Fruit fly (Drosophila melanogaster) whole organism, prepupa: ENCODE data around the gene CNMa.
A peak's percentile ranks its signal among the peaks of the same experiment; 100 is the strongest.

Experiments
- Blimp-1 ChIP-seq: fragments of 200-800 bp; sonication (Bioruptor generic); optimal IDR thresholded peaks from 3 replicates; lab custom pipeline; 2017; ENCODE audit warnings: missing biosample characterization, missing genetic modification characterization, mild to moderate bottlenecking, moderate library complexity, missing genetic modification reagents
- CG10669 ChIP-seq: fragments of 200-800 bp; sonication (Bioruptor generic); optimal IDR thresholded peaks from 3 replicates; lab custom pipeline; 2018; ENCODE audit warnings: missing biosample characterization, mild to moderate bottlenecking, missing genetic modification characterization, moderate library complexity
- CG11762 ChIP-seq: fragments of 200-800 bp; sonication (Bioruptor generic); optimal IDR thresholded peaks from 3 replicates; lab custom pipeline; 2016; ENCODE audit warnings: missing biosample characterization, missing genetic modification characterization; ENCODE audit not compliant: insufficient read depth
- CG15336 ChIP-seq: fragments of 200-800 bp; sonication (Bioruptor generic); IDR thresholded peaks from 2 replicates; pipeline ENCODE4 v1.3.6; 2022; ENCODE audit warnings: missing biosample characterization, missing genetic modification characterization
- CG1621 ChIP-seq: fragments of 200-800 bp; sonication (Bioruptor generic); optimal IDR thresholded peaks from 3 replicates; lab custom pipeline; 2018; ENCODE audit warnings: missing biosample characterization, mild to moderate bottlenecking, missing genetic modification characterization
- CG16779 ChIP-seq: fragments of 200-800 bp; sonication (Bioruptor generic); optimal IDR thresholded peaks from 3 replicates; lab custom pipeline; 2017; ENCODE audit warnings: missing biosample characterization, mild to moderate bottlenecking, missing genetic modification characterization
- CG3032 ChIP-seq: fragments of 200-800 bp; optimal IDR thresholded peaks from 2 replicates; lab custom pipeline; 2019; ENCODE audit warnings: missing biosample characterization, mild to moderate bottlenecking, missing genetic modification characterization, moderate library complexity
- CG31627 ChIP-seq: fragments of 200-800 bp; sonication (Bioruptor generic); optimal IDR thresholded peaks from 3 replicates; lab custom pipeline; 2016; ENCODE audit warnings: missing biosample characterization, missing genetic modification characterization
- CG32006 ChIP-seq: fragments of 200-800 bp; sonication (Bioruptor generic); optimal IDR thresholded peaks from 3 replicates; lab custom pipeline; 2017; ENCODE audit warnings: missing biosample characterization, mild to moderate bottlenecking, missing genetic modification characterization
- CG4318 ChIP-seq: fragments of 200-800 bp; sonication (Bioruptor generic); optimal IDR thresholded peaks from 3 replicates; lab custom pipeline; 2017; ENCODE audit warnings: missing biosample characterization, mild to moderate bottlenecking, missing genetic modification characterization
- CG6163 ChIP-seq: fragments of 200-800 bp; sonication (Bioruptor generic); IDR thresholded peaks from 3 replicates; pipeline ENCODE4 v1.3.6; 2022; ENCODE audit warnings: missing biosample characterization, missing genetic modification characterization
- CG6276 ChIP-seq: fragments of 200-800 bp; sonication (Bioruptor generic); optimal IDR thresholded peaks from 2 replicates; lab custom pipeline; 2017; ENCODE audit warnings: missing biosample characterization, mild to moderate bottlenecking, missing genetic modification characterization
- CG6808 ChIP-seq: fragments of 200-800 bp; sonication (Bioruptor generic); optimal IDR thresholded peaks from 3 replicates; lab custom pipeline; 2017; ENCODE audit warnings: missing biosample characterization, missing genetic modification characterization, mild to moderate bottlenecking, moderate library complexity, missing genetic modification reagents
- CG6854 ChIP-seq: fragments of 200-800 bp; sonication (Bioruptor generic); optimal IDR thresholded peaks from 2 replicates; lab custom pipeline; 2017; ENCODE audit warnings: missing biosample characterization, mild to moderate bottlenecking, missing genetic modification characterization
- CG8119 ChIP-seq: fragments of 200-800 bp; sonication (Bioruptor generic); IDR thresholded peaks from 3 replicates; pipeline ENCODE4 v1.3.6; 2022; ENCODE audit warnings: missing biosample characterization, missing genetic modification characterization
- CG8319 ChIP-seq: fragments of 200-800 bp; sonication (Bioruptor generic); optimal IDR thresholded peaks from 3 replicates; lab custom pipeline; 2016; ENCODE audit warnings: missing biosample characterization, missing genetic modification characterization
- CG8632 ChIP-seq: fragments of 200-800 bp; sonication (Bioruptor generic); optimal IDR thresholded peaks from 3 replicates; lab custom pipeline; 2016; ENCODE audit warnings: missing biosample characterization, missing genetic modification characterization
- Eip75B ChIP-seq: fragments of 200-800 bp; sonication (Bioruptor generic); optimal IDR thresholded peaks from 3 replicates; lab custom pipeline; 2016; ENCODE audit warnings: missing biosample characterization, missing genetic modification characterization
- Eip78C ChIP-seq: fragments of 200-800 bp; sonication (Bioruptor generic); peaks from one replicate; lab custom pipeline; 2016; ENCODE audit warnings: missing biosample characterization, missing genetic modification characterization
- Ets21C ChIP-seq: fragments of 200-800 bp; sonication (Bioruptor generic); optimal IDR thresholded peaks from 3 replicates; lab custom pipeline; 2016; ENCODE audit warnings: missing biosample characterization, missing genetic modification characterization
- Ets96B ChIP-seq: fragments of 200-800 bp; optimal IDR thresholded peaks from 2 replicates; lab custom pipeline; 2019; ENCODE audit warnings: missing biosample characterization, mild to moderate bottlenecking, missing genetic modification characterization, moderate library complexity
- Gug ChIP-seq: fragments of 200-800 bp; sonication (Bioruptor generic); IDR thresholded peaks from 2 replicates; pipeline ENCODE4 v1.3.6; 2022; ENCODE audit warnings: missing biosample characterization, missing genetic modification characterization
- Hr38 ChIP-seq: sonication (Bioruptor generic); optimal IDR thresholded peaks from 2 replicates; lab custom pipeline; 2016; ENCODE audit warnings: missing biosample characterization, missing genetic modification characterization
- Hr39 ChIP-seq: fragments of 200-800 bp; sonication (Bioruptor generic); optimal IDR thresholded peaks from 2 replicates; lab custom pipeline; 2016; ENCODE audit warnings: missing biosample characterization, missing genetic modification characterization
- Hr4 ChIP-seq: fragments of 200-800 bp; sonication (Bioruptor generic); optimal IDR thresholded peaks from 3 replicates; lab custom pipeline; 2016; ENCODE audit warnings: missing biosample characterization, missing genetic modification characterization
- Lpt ChIP-seq: fragments of 200-800 bp; sonication (Bioruptor generic); optimal IDR thresholded peaks from 3 replicates; lab custom pipeline; 2016; ENCODE audit warnings: missing biosample characterization, missing genetic modification characterization
- Met ChIP-seq: fragments of 200-800 bp; sonication (Bioruptor generic); optimal IDR thresholded peaks from 3 replicates; lab custom pipeline; 2016; ENCODE audit warnings: missing biosample characterization, missing genetic modification characterization
- OdsH ChIP-seq: fragments of 200-800 bp; sonication (Bioruptor generic); optimal IDR thresholded peaks from 3 replicates; lab custom pipeline; 2016; ENCODE audit warnings: missing biosample characterization, missing genetic modification characterization
- Sox15 ChIP-seq: fragments of 200-800 bp; sonication (Bioruptor generic); optimal IDR thresholded peaks from 3 replicates; lab custom pipeline; 2016; ENCODE audit warnings: missing biosample characterization, missing genetic modification characterization
- dac ChIP-seq: fragments of 200-800 bp; sonication (Bioruptor generic); optimal IDR thresholded peaks from 2 replicates; lab custom pipeline; 2017; ENCODE audit warnings: missing biosample characterization, mild to moderate bottlenecking, missing genetic modification characterization
- dsx ChIP-seq: fragments of 200-800 bp; optimal IDR thresholded peaks from 3 replicates; lab custom pipeline; 2019; ENCODE audit warnings: missing biosample characterization, mild to moderate bottlenecking, missing genetic modification characterization, moderate library complexity; ENCODE audit not compliant: poor library complexity, severe bottlenecking
- fd85E ChIP-seq: fragments of 200-800 bp; sonication (Bioruptor generic); optimal IDR thresholded peaks from 3 replicates; lab custom pipeline; 2016; ENCODE audit warnings: missing biosample characterization, missing genetic modification characterization
- fkh ChIP-seq: fragments of 200-800 bp; sonication (Bioruptor generic); optimal IDR thresholded peaks from 3 replicates; lab custom pipeline; 2017; ENCODE audit warnings: missing biosample characterization, mild to moderate bottlenecking, missing genetic modification characterization, moderate library complexity
- net ChIP-seq: fragments of 200-800 bp; sonication (Bioruptor generic); optimal IDR thresholded peaks from 3 replicates; lab custom pipeline; 2016; ENCODE audit warnings: missing biosample characterization, missing genetic modification characterization
- pdm3 ChIP-seq: fragments of 200-800 bp; sonication (Bioruptor generic); optimal IDR thresholded peaks from 3 replicates; lab custom pipeline; 2016; ENCODE audit warnings: missing biosample characterization, missing genetic modification characterization
- salr ChIP-seq, 2 experiments: fragments of 200-800 bp; sonication (Bioruptor generic); optimal IDR thresholded peaks; 3 replicates each; lab custom pipeline; 2016 to 2018; ENCODE audit warnings: missing biosample characterization in 2 of 2, missing genetic modification characterization in 2 of 2, mild to moderate bottlenecking in 1 of 2
- spab ChIP-seq: fragments of 200-800 bp; sonication (Bioruptor generic); optimal IDR thresholded peaks from 2 replicates; lab custom pipeline; 2017; ENCODE audit warnings: missing biosample characterization, mild to moderate bottlenecking, missing genetic modification characterization, missing genetic modification reagents
- ss ChIP-seq, 2 experiments: fragments of 200-800 bp; sonication (Bioruptor generic); optimal IDR thresholded peaks; 2 replicates in 1 of 2; 3 replicates in 1 of 2; lab custom pipeline; 2017 to 2018; ENCODE audit warnings: mild to moderate bottlenecking in 2 of 2, missing biosample characterization in 2 of 2, missing genetic modification characterization in 2 of 2, moderate library complexity in 1 of 2
- svp ChIP-seq: fragments of 200-800 bp; sonication (Bioruptor generic); peaks from one replicate; lab custom pipeline; 2016; ENCODE audit warnings: missing biosample characterization, missing genetic modification characterization
- topi ChIP-seq: fragments of 200-800 bp; sonication (Bioruptor generic); optimal IDR thresholded peaks from 3 replicates; lab custom pipeline; 2016; ENCODE audit warnings: missing biosample characterization, missing genetic modification characterization
- vri ChIP-seq: fragments of 200-800 bp; sonication (Bioruptor generic); optimal IDR thresholded peaks from 3 replicates; lab custom pipeline; 2016; ENCODE audit warnings: missing biosample characterization, mild to moderate bottlenecking, missing genetic modification characterization

The CNMa gene

DNA sequence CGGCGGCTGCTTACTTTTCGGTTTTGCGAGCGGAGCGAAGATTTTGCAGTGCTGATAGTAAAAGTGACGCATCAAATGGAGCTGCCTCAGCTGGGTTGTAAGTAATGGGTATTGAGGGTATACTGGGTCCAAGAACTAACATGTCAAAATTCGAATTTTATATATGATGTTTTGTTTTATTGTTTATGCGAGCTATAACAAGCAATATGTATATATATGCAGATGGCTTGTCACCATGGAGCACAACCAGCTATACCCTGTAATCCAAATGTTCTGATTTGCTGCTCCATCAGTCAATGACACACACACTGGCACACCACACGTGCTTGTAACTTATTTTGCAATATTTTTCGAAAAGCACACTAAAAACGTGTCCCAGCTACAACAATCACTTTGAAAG lies 25.9 kb downstream of the CNMa start (continued):
- TF ChIP-seq salr (GFP tag; optimal IDR thresholded peaks at IDR 0.05; lab: Kevin White, UChicago) (peak in 1 of 2 experiments; percentile 69), CG8119 (GFP tag; lab: Robert Waterston, UW) (peak; percentile 57; the same call in 1 of the 3 replicates), svp (peak; percentile 81), Ets21C (GFP tag; lab: Kevin White, UChicago) (peak; percentile 47), CG8319 (GFP tag; lab: Kevin White, UChicago) (no peak), CG16779 (tag; lab: Kevin White, UChicago) (peak; percentile 16), Hr38 (GFP tag; lab: Kevin White, UChicago) (no peak), topi (peak; percentile 60), dac (GFP tag; lab: Kevin White, UChicago) (peak; percentile 9), CG1621 (tag; lab: Kevin White, UChicago) (peak; percentile 30), Lpt (GFP tag; lab: Kevin White, UChicago) (peak; percentile 68), fkh (GFP tag; lab: Kevin White, UChicago) (no peak), CG6276 (GFP tag; lab: Kevin White, UChicago) (peak; percentile 53)

- TF ChIP-seq CG8632 (GFP tag; lab: Kevin White, UChicago), result no peak
- TF ChIP-seq CG3032 (tag; lab: Kevin White, UChicago), result no peak
- peak; percentile 6 for TF ChIP-seq dsx
- peak; percentile 52 for TF ChIP-seq Eip78C (GFP tag; lab: Kevin White, UChicago)
- TF ChIP-seq CG8119 (GFP tag; lab: Robert Waterston, UW), result no peak
- no peak for TF ChIP-seq Gug
- TF ChIP-seq Blimp-1, result peak; percentile 58
- peak in 1 of 2 experiments; percentile 20 for TF ChIP-seq ss (GFP tag; optimal IDR thresholded peaks at IDR 0.05; lab: Kevin White, UChicago)
- peak; percentile 93 for TF ChIP-seq vri (GFP tag; lab: Kevin White, UChicago)
- TF ChIP-seq CG1621 (tag; lab: Kevin White, UChicago), result peak; percentile 22
- peak; percentile 67 for TF ChIP-seq CG6854
- TF ChIP-seq Eip75B (GFP tag; lab: Kevin White, UChicago), result peak; percentile 32
- TF ChIP-seq OdsH (GFP tag; lab: Kevin White, UChicago), result no peak
- TF ChIP-seq CG6163 (GFP tag; lab: Robert Waterston, UW), result peak; percentile 54; the same call in 2 of the 3 replicates
- TF ChIP-seq Hr39, result peak; percentile 10
- no peak for TF ChIP-seq Sox15
- no peak for TF ChIP-seq Ets96B
- no peak for TF ChIP-seq Met (GFP tag; lab: Kevin White, UChicago)
These were observed 27.5 kb downstream of the CNMa start for dm6 chr3L:1827809-1828371.

- TF ChIP-seq net (GFP tag; lab: Kevin White, UChicago), result no peak
- TF ChIP-seq pdm3 (GFP tag; lab: Kevin White, UChicago), result no peak
- no peak for TF ChIP-seq CG8119 (GFP tag; lab: Robert Waterston, UW)
- no peak for TF ChIP-seq Hr4 (GFP tag; lab: Kevin White, UChicago)
- TF ChIP-seq spab (GFP tag; lab: Kevin White, UChicago), result no peak
- no peak for TF ChIP-seq topi
- TF ChIP-seq CG8632 (GFP tag; lab: Kevin White, UChicago), result no peak
- peak; percentile 21 for TF ChIP-seq CG6808 (GFP tag; lab: Kevin White, UChicago)
- peak in 1 of 2 experiments; percentile 70 for TF ChIP-seq ss (GFP tag; optimal IDR thresholded peaks at IDR 0.05; lab: Kevin White, UChicago)
- no peak for TF ChIP-seq fd85E
- no peak for TF ChIP-seq CG6163 (GFP tag; lab: Robert Waterston, UW)
- TF ChIP-seq CG11762, result no peak
- TF ChIP-seq CG31627 (GFP tag; lab: Kevin White, UChicago), result no peak
- TF ChIP-seq CG16779 (tag; lab: Kevin White, UChicago), result no peak
- no peak for TF ChIP-seq dsx
- no peak for TF ChIP-seq CG10669 (GFP tag; lab: Kevin White, UChicago)
- TF ChIP-seq CG4318 (GFP tag; lab: Kevin White, UChicago), result no peak
- TF ChIP-seq Hr38 (GFP tag; lab: Kevin White, UChicago), result no peak
- TF ChIP-seq salr (GFP tag; optimal IDR thresholded peaks at IDR 0.05; lab: Kevin White, UChicago), result peak in 1 of 2 experiments; percentile 5
- TF ChIP-seq Hr39, result no peak
- no peak for TF ChIP-seq Ets21C (GFP tag; lab: Kevin White, UChicago)
- TF ChIP-seq CG8319 (GFP tag; lab: Kevin White, UChicago), result no peak
- TF ChIP-seq CG32006 (GFP tag; lab: Kevin White, UChicago), result no peak
- no peak for TF ChIP-seq Sox15
- TF ChIP-seq Eip78C (GFP tag; lab: Kevin White, UChicago), result no peak
- TF ChIP-seq CG6276 (GFP tag; lab: Kevin White, UChicago), result no peak
- TF ChIP-seq CG15336 (GFP tag; lab: Robert Waterston, UW), result no peak
- TF ChIP-seq dac (GFP tag; lab: Kevin White, UChicago), result no peak
- no peak for TF ChIP-seq fkh (GFP tag; lab: Kevin White, UChicago)
- TF ChIP-seq CG6854, result peak; percentile 59
- no peak for TF ChIP-seq vri (GFP tag; lab: Kevin White, UChicago)
These were observed 33.0 kb downstream of the CNMa start for dm6 chr3L:1822365-1822764.
